Worm (Caenorhabditis elegans): Measurements from ENCODE around the gene C27H5.12.

The C27H5.12 gene

DNA sequence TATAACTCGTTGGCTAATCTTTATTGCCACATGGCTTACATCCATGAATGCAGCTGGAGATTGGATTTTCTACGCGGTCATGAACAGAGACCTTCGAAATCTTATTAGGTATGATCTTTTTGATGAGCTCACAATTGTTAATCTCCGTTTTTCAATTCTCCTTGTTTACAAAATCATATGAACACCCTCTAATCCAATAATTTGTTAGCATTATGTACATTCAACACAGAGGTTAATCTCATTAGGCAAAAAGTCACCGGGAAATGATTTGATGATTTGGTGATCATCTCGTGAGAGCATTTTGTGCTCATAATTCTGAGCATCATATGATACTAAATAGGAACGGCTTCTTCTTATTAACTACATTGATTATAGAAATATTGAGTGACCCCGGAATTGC lies 15.2 kb downstream of the C27H5.12 start:
- no peak for TF ChIP-seq ets-7 (tag; optimal IDR thresholded peaks at IDR 0.05)
- TF ChIP-seq tra-4 (tag; optimal IDR thresholded peaks at IDR 0.05): no peak
- TF ChIP-seq hmbx-1 (tag; optimal IDR thresholded peaks at IDR 0.05): no peak

DNA sequence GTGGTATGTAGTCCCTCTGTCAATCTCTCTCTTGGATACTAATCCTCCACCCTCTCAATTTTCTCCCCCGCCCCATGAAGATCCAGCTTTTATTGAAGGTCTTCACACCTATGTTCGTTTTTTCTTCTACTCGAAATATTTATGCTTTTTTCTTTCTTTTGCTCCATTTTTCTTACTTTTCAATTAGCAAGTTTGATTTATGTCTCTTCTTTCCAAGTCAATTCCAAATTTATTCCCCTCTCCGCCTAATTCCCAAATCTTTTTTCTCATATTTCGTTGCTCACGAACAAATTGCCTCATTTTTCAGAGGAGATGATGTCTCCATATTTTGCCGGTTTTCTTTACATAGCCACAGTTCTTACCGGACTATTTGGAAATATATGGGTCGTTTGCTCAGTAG lies 17.1 kb downstream of the C27H5.12 start, which contains the start of gene npr-31:
npr-31 (plus strand) TSS at position 301 of the 400 bp plus-strand sequence.
- TF ChIP-seq B0310.2 (tag; optimal IDR thresholded peaks at IDR 0.05): no peak
- TF ChIP-seq sea-1 (GFP tag; conservative IDR thresholded peaks at IDR 0.05): no peak
- TF ChIP-seq tbx-37 (GFP tag; conservative IDR thresholded peaks at IDR 0.05): no peak
- TF ChIP-seq ama-1 (optimal IDR thresholded peaks at IDR 0.05): no peak
- no peak for TF ChIP-seq scrt-1 (GFP tag; IDR thresholded peaks at IDR 0.05)
- TF ChIP-seq hmbx-1 (tag; optimal IDR thresholded peaks at IDR 0.05): no peak
- TF ChIP-seq F13C5.2 (tag; optimal IDR thresholded peaks at IDR 0.05): no peak

- TF ChIP-seq ceh-13 (GFP tag; optimal IDR thresholded peaks at IDR 0.05) (no peak), hnd-1 (tag; optimal IDR thresholded peaks at IDR 0.05) (no peak), ceh-36 (tag; optimal IDR thresholded peaks at IDR 0.05) (no peak), ama-1 (optimal IDR thresholded peaks at IDR 0.05) (no peak), ets-7 (tag; optimal IDR thresholded peaks at IDR 0.05) (no peak), tra-4 (tag; optimal IDR thresholded peaks at IDR 0.05) (no peak), aly-1 (tag; optimal IDR thresholded peaks at IDR 0.05) (no peak), hmg-4 (GFP tag; optimal IDR thresholded peaks at IDR 0.05) (no peak), sea-1 (GFP tag; conservative IDR thresholded peaks at IDR 0.05) (no peak), scrt-1 (GFP tag; IDR thresholded peaks at IDR 0.05) (no peak)
Measured at ce11 chrII:7139064-7139463, 22.3 kb downstream of the C27H5.12 start.

- TF ChIP-seq aly-1 (tag; optimal IDR thresholded peaks at IDR 0.05) (no peak), pes-1 (GFP tag; IDR thresholded peaks at IDR 0.05) (no peak), ets-7 (tag; optimal IDR thresholded peaks at IDR 0.05) (no peak), F13C5.2 (tag; optimal IDR thresholded peaks at IDR 0.05) (no peak), ceh-36 (tag; optimal IDR thresholded peaks at IDR 0.05) (no peak)
Measured at ce11 chrII:7131871-7132693, 29.3 kb downstream of the C27H5.12 start, which contains the start of the genes T07F8.4 and gld-3. Gene T07F8.4, minus strand, starts transcription at chrII:7132032. Gene gld-3, plus strand, starts transcription at chrII:7132643.

- TF ChIP-seq ama-1 (optimal IDR thresholded peaks at IDR 0.05) (no peak), B0310.2 (tag; optimal IDR thresholded peaks at IDR 0.05) (no peak), aly-1 (tag; optimal IDR thresholded peaks at IDR 0.05) (no peak), tbx-37 (GFP tag; conservative IDR thresholded peaks at IDR 0.05) (no peak), hmg-4 (GFP tag; optimal IDR thresholded peaks at IDR 0.05) (no peak), F13C5.2 (tag; optimal IDR thresholded peaks at IDR 0.05) (no peak), hnd-1 (tag; optimal IDR thresholded peaks at IDR 0.05) (no peak), ceh-36 (tag; optimal IDR thresholded peaks at IDR 0.05) (no peak), flt-1 (GFP tag; IDR thresholded peaks at IDR 0.05) (no peak), pes-1 (GFP tag; IDR thresholded peaks at IDR 0.05) (no peak), sea-1 (GFP tag; conservative IDR thresholded peaks at IDR 0.05) (no peak), scrt-1 (GFP tag; IDR thresholded peaks at IDR 0.05) (no peak), tra-4 (tag; optimal IDR thresholded peaks at IDR 0.05) (no peak), ets-7 (tag; optimal IDR thresholded peaks at IDR 0.05) (no peak), hmbx-1 (tag; optimal IDR thresholded peaks at IDR 0.05) (no peak), tbx-11 (GFP tag; IDR thresholded peaks at IDR 0.05) (no peak), ceh-13 (GFP tag; optimal IDR thresholded peaks at IDR 0.05) (no peak)
Measured at ce11 chrII:7126457-7126856, 35.0 kb downstream of the C27H5.12 start, which contains the start of gene F10E7.1. Gene F10E7.1, plus strand, starts transcription at chrII:7126757.

- TF ChIP-seq flt-1 (GFP tag; IDR thresholded peaks at IDR 0.05) (no peak), tbx-11 (GFP tag; IDR thresholded peaks at IDR 0.05) (no peak), ama-1 (optimal IDR thresholded peaks at IDR 0.05) (no peak), ets-7 (tag; optimal IDR thresholded peaks at IDR 0.05) (no peak), ceh-36 (tag; optimal IDR thresholded peaks at IDR 0.05) (no peak), F13C5.2 (tag; optimal IDR thresholded peaks at IDR 0.05) (no peak)
Measured at ce11 chrII:7122661-7123418, 38.6 kb downstream of the C27H5.12 start, which contains the start of gene F10E7.11. Gene F10E7.11, minus strand, starts transcription at chrII:7122892.

DNA sequence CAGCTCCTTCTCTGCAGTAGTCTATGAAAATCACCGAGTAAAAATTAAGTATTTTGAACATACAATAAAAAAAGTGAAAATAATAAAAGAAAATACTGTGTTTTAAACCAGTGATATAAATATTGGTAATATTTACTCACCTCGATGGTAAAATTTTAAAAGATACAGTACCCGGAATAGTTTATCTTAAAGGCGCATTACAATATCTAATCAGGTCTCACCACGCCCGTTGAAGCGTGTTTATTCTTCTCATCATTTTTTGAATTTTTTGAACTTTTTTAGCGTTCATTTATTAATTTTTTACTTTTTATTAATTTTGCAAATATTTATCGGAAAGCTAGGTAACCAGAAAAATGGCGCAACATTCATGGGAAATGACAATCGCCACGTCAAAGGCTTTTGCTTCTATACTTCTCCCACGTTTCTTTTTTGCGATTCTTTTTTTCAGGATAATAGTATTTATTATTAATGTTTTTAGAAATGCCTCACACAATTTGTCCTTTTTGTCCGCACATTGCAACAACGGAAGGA lies 39.6 kb downstream of the C27H5.12 start, which contains the start of gene F10E7.2:
F10E7.2 (plus strand) TSS at position 481 of the 531 bp plus-strand sequence.
- TF ChIP-seq tra-4 (tag; optimal IDR thresholded peaks at IDR 0.05) (no peak), F13C5.2 (tag; optimal IDR thresholded peaks at IDR 0.05) (no peak), ets-7 (tag; optimal IDR thresholded peaks at IDR 0.05) (no peak), sea-1 (GFP tag; conservative IDR thresholded peaks at IDR 0.05) (no peak)

DNA sequence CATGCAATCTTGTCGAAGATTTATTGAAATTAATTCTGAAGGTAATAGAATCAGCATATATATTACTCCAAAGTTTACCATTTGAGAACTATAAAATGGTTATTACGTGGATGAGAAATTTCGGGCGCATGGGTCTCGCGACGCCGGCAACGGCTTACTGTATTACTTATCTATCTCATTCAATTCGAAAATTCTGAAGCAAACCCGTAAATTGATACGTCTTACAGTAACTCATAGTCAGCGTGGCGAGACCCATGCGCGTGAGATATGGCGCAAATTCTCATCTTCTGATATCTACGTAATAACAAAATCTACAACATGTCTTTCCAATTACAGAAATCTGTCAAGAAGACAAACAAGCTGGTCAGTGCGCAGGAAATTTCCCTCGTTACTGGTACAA lies 41.9 kb downstream of the C27H5.12 start:
- TF ChIP-seq sea-1 (GFP tag; conservative IDR thresholded peaks at IDR 0.05) (no peak), ama-1 (optimal IDR thresholded peaks at IDR 0.05) (no peak), pes-1 (GFP tag; IDR thresholded peaks at IDR 0.05) (no peak), F13C5.2 (tag; optimal IDR thresholded peaks at IDR 0.05) (no peak), flt-1 (GFP tag; IDR thresholded peaks at IDR 0.05) (no peak), tbx-11 (GFP tag; IDR thresholded peaks at IDR 0.05) (no peak), hmg-4 (GFP tag; optimal IDR thresholded peaks at IDR 0.05) (no peak), tra-4 (tag; optimal IDR thresholded peaks at IDR 0.05) (no peak), B0310.2 (tag; optimal IDR thresholded peaks at IDR 0.05) (no peak), aly-1 (tag; optimal IDR thresholded peaks at IDR 0.05) (no peak), scrt-1 (GFP tag; IDR thresholded peaks at IDR 0.05) (no peak), hmbx-1 (tag; optimal IDR thresholded peaks at IDR 0.05) (no peak), tbx-37 (GFP tag; conservative IDR thresholded peaks at IDR 0.05) (no peak), ceh-36 (tag; optimal IDR thresholded peaks at IDR 0.05) (no peak), ceh-13 (GFP tag; optimal IDR thresholded peaks at IDR 0.05) (no peak), ets-7 (tag; optimal IDR thresholded peaks at IDR 0.05) (no peak), hnd-1 (tag; optimal IDR thresholded peaks at IDR 0.05) (no peak)

All from whole organism, early embryonic.